Worm (Caenorhabditis elegans): Measurements from ENCODE around the gene F38H4.6.

The F38H4.6 gene

ce11 chrIV:11864226-11864625 is 16.6 kb upstream of the F38H4.6 start, which contains the start of gene trpa-1:
trpa-1 (plus strand) TSS chrIV:11864526.
- TF ChIP-seq lin-13 (GFP tag; optimal IDR thresholded peaks at IDR 0.05) (no peak), dsc-1 (tag; optimal IDR thresholded peaks at IDR 0.05) (no peak), mef-2 (tag; optimal IDR thresholded peaks at IDR 0.05) (no peak), rnt-1 (tag; optimal IDR thresholded peaks at IDR 0.05) (no peak), nhr-19 (GFP tag; conservative IDR thresholded peaks at IDR 0.05) (no peak), Y116A8C.19 (tag; optimal IDR thresholded peaks at IDR 0.05; ENCODE audit: borderline replicate concordance) (no peak), isw-1 (GFP tag; IDR thresholded peaks at IDR 0.05) (no peak), nhr-28 (tag; optimal IDR thresholded peaks at IDR 0.05) (no peak), fkh-10 (GFP tag; optimal IDR thresholded peaks at IDR 0.05) (no peak), C34B4.2 (tag; optimal IDR thresholded peaks at IDR 0.05) (no peak), fos-1 (tag; optimal IDR thresholded peaks at IDR 0.05) (no peak), fkh-4 (tag; optimal IDR thresholded peaks at IDR 0.05; ENCODE audit: borderline replicate concordance) (no peak), grh-1 (GFP tag; IDR thresholded peaks at IDR 0.05) (no peak), mdl-1 (tag; optimal IDR thresholded peaks at IDR 0.05) (no peak), egl-13 (tag; optimal IDR thresholded peaks at IDR 0.05) (no peak), dpl-1 (GFP tag; optimal IDR thresholded peaks at IDR 0.05) (no peak), unc-30 (tag; optimal IDR thresholded peaks at IDR 0.05) (no peak)

ce11 chrIV:11863428-11863827 is 15.8 kb upstream of the F38H4.6 start:
- TF ChIP-seq blmp-1 (tag; optimal IDR thresholded peaks at IDR 0.05) (peak; percentile 32), ztf-11 (tag; optimal IDR thresholded peaks at IDR 0.05) (no peak)

ce11 chrIV:11859995-11860605 is 12.4 kb upstream of the F38H4.6 start, which contains the start of gene mob-1:
mob-1 (plus strand) TSS chrIV:11860555.
- TF ChIP-seq efl-1 (optimal IDR thresholded peaks at IDR 0.05), result no peak
- TF ChIP-seq efl-1 (GFP tag; optimal IDR thresholded peaks at IDR 0.05 in 1 of 2), result peak in 1 of 2 experiments; percentile 70
- TF ChIP-seq nhr-90 (tag; optimal IDR thresholded peaks at IDR 0.05; ENCODE audit: poor library complexity), result peak; percentile 3
- TF ChIP-seq blmp-1 (tag; optimal IDR thresholded peaks at IDR 0.05), result peak; percentile 35
- TF ChIP-seq nhr-85 (tag), result peak; percentile 9
- TF ChIP-seq lin-14 (GFP tag; optimal IDR thresholded peaks at IDR 0.05), result peak; percentile 20
- no peak for TF ChIP-seq fkh-10 (GFP tag; optimal IDR thresholded peaks at IDR 0.05)
- no peak for TF ChIP-seq swsn-7 (tag; optimal IDR thresholded peaks at IDR 0.05)

- TF ChIP-seq fos-1 (tag; optimal IDR thresholded peaks at IDR 0.05), result no peak
- TF ChIP-seq aly-2 (tag; optimal IDR thresholded peaks at IDR 0.05), result no peak
- no peak for TF ChIP-seq egl-27 (tag; optimal IDR thresholded peaks at IDR 0.05)
- TF ChIP-seq C34B4.2 (tag; optimal IDR thresholded peaks at IDR 0.05), result no peak
- no peak for TF ChIP-seq egl-13 (tag; optimal IDR thresholded peaks at IDR 0.05)
- no peak for TF ChIP-seq pqm-1 (tag; optimal IDR thresholded peaks at IDR 0.05)
- TF ChIP-seq isw-1 (GFP tag; IDR thresholded peaks at IDR 0.05), result no peak
- TF ChIP-seq efl-3 (GFP tag; optimal IDR thresholded peaks at IDR 0.05), result no peak
- TF ChIP-seq mab-9 (GFP tag; IDR thresholded peaks at IDR 0.05), result no peak
- TF ChIP-seq lir-3 (tag; optimal IDR thresholded peaks at IDR 0.05; ENCODE audit: poor library complexity), result no peak
- TF ChIP-seq tlp-1 (tag; optimal IDR thresholded peaks at IDR 0.05), result no peak
- TF ChIP-seq nhr-71 (tag; optimal IDR thresholded peaks at IDR 0.05), result no peak
Measured at ce11 chrIV:11858142-11858541, 10.5 kb upstream of the F38H4.6 start, which contains the start of gene let-92. let-92 (plus strand) TSS chrIV:11858442.

ce11 chrIV:11857159-11857565 is 9.5 kb upstream of the F38H4.6 start:
- TF ChIP-seq tlp-1 (tag; optimal IDR thresholded peaks at IDR 0.05) (no peak), pqm-1 (tag; optimal IDR thresholded peaks at IDR 0.05) (no peak), unc-130 (tag; optimal IDR thresholded peaks at IDR 0.05) (peak; percentile 70), nhr-47 (tag; optimal IDR thresholded peaks at IDR 0.05) (peak; percentile 71), ztf-11 (tag; optimal IDR thresholded peaks at IDR 0.05) (no peak), pax-3 (tag; optimal IDR thresholded peaks at IDR 0.05) (peak; percentile 34), C34B4.2 (tag; optimal IDR thresholded peaks at IDR 0.05) (no peak), fkh-10 (GFP tag; optimal IDR thresholded peaks at IDR 0.05) (peak; percentile 84), unc-86 (tag; optimal IDR thresholded peaks at IDR 0.05) (peak; percentile 61), C04F5.9 (tag; optimal IDR thresholded peaks at IDR 0.05) (no peak), egl-13 (tag; optimal IDR thresholded peaks at IDR 0.05) (peak; percentile 51), pag-3 (tag; optimal IDR thresholded peaks at IDR 0.05; ENCODE audit: borderline replicate concordance, insufficient read depth) (no peak), alr-1 (tag; optimal IDR thresholded peaks at IDR 0.05; ENCODE audit: borderline replicate concordance) (no peak), efl-1 (optimal IDR thresholded peaks at IDR 0.05) (peak; percentile 64 to 73), efl-1 (GFP tag; optimal IDR thresholded peaks at IDR 0.05 in 1 of 2) (peak; percentile 46 to 53), nhr-237 (tag; optimal IDR thresholded peaks at IDR 0.05) (no peak), ztf-4 (tag; optimal IDR thresholded peaks at IDR 0.05) (no peak), nhr-90 (tag; optimal IDR thresholded peaks at IDR 0.05; ENCODE audit: poor library complexity) (no peak), lin-35 (GFP tag; optimal IDR thresholded peaks at IDR 0.05) (peak; percentile 48 to 68)
